Fruit fly (Drosophila melanogaster): ENCODE measurements around the gene Spn.
A peak's percentile ranks its signal among the peaks of the same experiment; 100 is the strongest.

Spn gene

DNA sequence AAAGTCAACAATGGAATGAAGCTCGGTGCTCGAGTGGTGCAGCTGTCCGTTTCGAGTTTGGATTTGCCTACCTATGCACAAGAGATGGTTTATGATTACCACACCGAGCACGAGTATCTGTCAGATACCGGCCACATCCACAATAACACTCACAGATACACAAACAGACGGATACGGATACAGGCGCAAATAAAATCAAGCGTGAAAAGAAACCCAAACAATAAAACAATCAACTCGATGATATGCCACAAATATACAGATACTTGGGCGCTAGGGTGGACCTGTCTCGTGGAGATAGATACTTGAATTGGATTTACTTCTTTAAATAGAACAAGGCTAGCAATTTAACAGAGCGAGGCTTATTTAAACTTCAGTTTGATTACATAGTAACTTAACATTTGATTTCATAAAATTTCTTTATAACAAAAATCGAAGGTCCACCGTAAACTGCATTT lies 16.2 kb upstream of the Spn start (continued):
- no peak for TF ChIP-seq CG15514 (GFP tag; optimal IDR thresholded peaks at IDR 0.05)
- TF ChIP-seq nerfin-1 (tag; optimal IDR thresholded peaks at IDR 0.05) = no peak
- no peak for TF ChIP-seq CG3838 (GFP tag; optimal IDR thresholded peaks at IDR 0.05)
- no peak for TF ChIP-seq CG6791 (GFP tag; IDR thresholded peaks at IDR 0.05; ENCODE audit: partially characterized antibody)
- TF ChIP-seq hbn (GFP tag; IDR thresholded peaks at IDR 0.05; ENCODE audit: partially characterized antibody) = no peak
- peak; percentile 77 for TF ChIP-seq Med (GFP tag)
- TF ChIP-seq z (GFP tag; IDR thresholded peaks at IDR 0.05) = no peak

DNA sequence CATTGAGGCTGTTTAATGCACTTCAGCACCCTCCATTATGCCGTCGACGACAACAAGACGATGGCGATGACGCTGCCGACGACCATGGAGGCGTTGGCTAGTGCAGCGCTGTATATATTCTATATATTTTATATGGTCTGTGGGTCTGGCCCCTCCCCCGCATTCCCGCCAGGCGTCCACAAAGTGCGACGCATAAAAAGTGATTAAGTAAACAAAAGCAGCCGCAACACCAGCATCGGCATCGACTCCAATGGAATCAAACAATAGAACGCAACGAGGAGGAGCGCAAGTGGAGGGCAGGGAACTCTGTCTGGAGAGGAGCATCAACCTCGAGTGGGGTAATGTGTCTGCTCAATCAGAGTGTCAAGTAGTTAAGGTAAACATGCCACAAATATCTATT lies 14.2 kb upstream of the Spn start:
- TF ChIP-seq Drgx (GFP tag; IDR thresholded peaks at IDR 0.05) (peak; percentile 10; the same call in 1 of the 2 replicates), nau (GFP tag; optimal IDR thresholded peaks at IDR 0.05) (no peak), Max (GFP tag; optimal IDR thresholded peaks at IDR 0.05) (no peak), bsh (GFP tag; optimal IDR thresholded peaks at IDR 0.05) (peak in 1 of 2 experiments; percentile 32), so (GFP tag; IDR thresholded peaks at IDR 0.05) (peak; percentile 10; the same call in 1 of the 3 replicates), slou (GFP tag; optimal IDR thresholded peaks at IDR 0.05) (no peak), Nf-YB (GFP tag; optimal IDR thresholded peaks at IDR 0.05) (no peak), crol (GFP tag; IDR thresholded peaks at IDR 0.05) (peak; percentile 68), CG10959 (GFP tag; IDR thresholded peaks at IDR 0.05) (no peak), gcm (GFP tag; optimal IDR thresholded peaks at IDR 0.05) (peak; percentile 5), Bteb2 (GFP tag; optimal IDR thresholded peaks at IDR 0.05) (no peak), kni (GFP tag; optimal IDR thresholded peaks at IDR 0.05) (no peak), nom (GFP tag; optimal IDR thresholded peaks at IDR 0.05) (peak; percentile 77)

dm6 chr3L:2567050-2567609 lies 13.0 kb upstream of the Spn start:
- no peak for TF ChIP-seq Sox102F (GFP tag; optimal IDR thresholded peaks at IDR 0.05)
- peak; percentile 67 for TF ChIP-seq CG8478 (optimal IDR thresholded peaks at IDR 0.05)
- peak; percentile 78 for TF ChIP-seq nom (GFP tag; optimal IDR thresholded peaks at IDR 0.05)
- 0 out of 3 replicates have a peak, but pooled peaks have one; percentile 12 for TF ChIP-seq CG2889 (GFP tag; IDR thresholded peaks at IDR 0.05)
- TF ChIP-seq luna (GFP tag; optimal IDR thresholded peaks at IDR 0.05) = no peak

DNA sequence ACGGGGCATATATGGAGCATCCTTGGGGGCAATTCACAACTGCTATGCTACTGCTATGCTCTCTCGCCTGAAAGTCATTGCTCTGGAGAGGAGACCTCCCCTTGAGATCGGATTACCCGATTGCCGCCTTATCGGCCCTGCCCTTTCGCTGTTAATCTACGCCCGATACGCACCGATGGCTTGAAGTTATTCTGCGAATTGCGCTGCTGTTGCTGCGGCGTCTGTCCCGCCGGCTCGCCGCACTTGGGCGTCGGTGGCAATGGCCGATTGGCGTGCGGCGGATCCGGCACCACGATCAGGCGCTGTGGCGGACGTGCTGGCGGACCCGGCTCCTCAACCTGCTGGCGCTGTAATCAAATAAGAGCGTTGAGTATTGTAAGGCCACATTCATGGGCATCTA lies 11.9 kb upstream of the Spn start:
- peak; percentile 3 for TF ChIP-seq ftz-f1 (GFP tag; optimal IDR thresholded peaks at IDR 0.05)
- no peak for TF ChIP-seq CG32532 (GFP tag; IDR thresholded peaks at IDR 0.05)
- TF ChIP-seq Max (GFP tag; optimal IDR thresholded peaks at IDR 0.05) = no peak

- TF ChIP-seq tll (GFP tag; optimal IDR thresholded peaks at IDR 0.05) = no peak
- no peak for TF ChIP-seq C15 (GFP tag; IDR thresholded peaks at IDR 0.05)
- TF ChIP-seq ranshi (GFP tag; IDR thresholded peaks at IDR 0.05) = no peak
- TF ChIP-seq CG13296 (GFP tag; optimal IDR thresholded peaks at IDR 0.05) = no peak
- TF ChIP-seq maf-S (GFP tag; optimal IDR thresholded peaks at IDR 0.05) = no peak
- TF ChIP-seq CG14050 (GFP tag; IDR thresholded peaks at IDR 0.05) = no peak
- TF ChIP-seq slou (GFP tag; optimal IDR thresholded peaks at IDR 0.05) = no peak
- no peak for TF ChIP-seq Bteb2 (GFP tag; optimal IDR thresholded peaks at IDR 0.05)
These were observed 1.6 kb upstream of the Spn start for dm6 chr3L:2555670-2556069.
